Fruit fly (Drosophila melanogaster) Kc167 (cell line): ENCODE data around the gene sens-2.

Source experiments
- Sin3A ChIP-seq: fragments of >200 bp; optimal IDR thresholded peaks from 2 replicates; lab custom pipeline; 2018; ENCODE audit warnings: missing external identifiers
- h ChIP-seq: fragments of >200 bp; optimal IDR thresholded peaks from 3 replicates; lab custom pipeline; 2018; ENCODE audit warnings: missing external identifiers
- ttk ChIP-seq: sonication (Bioruptor generic); optimal IDR thresholded peaks from 2 replicates; lab custom pipeline; 2017; ENCODE audit warnings: missing external identifiers

DNA sequence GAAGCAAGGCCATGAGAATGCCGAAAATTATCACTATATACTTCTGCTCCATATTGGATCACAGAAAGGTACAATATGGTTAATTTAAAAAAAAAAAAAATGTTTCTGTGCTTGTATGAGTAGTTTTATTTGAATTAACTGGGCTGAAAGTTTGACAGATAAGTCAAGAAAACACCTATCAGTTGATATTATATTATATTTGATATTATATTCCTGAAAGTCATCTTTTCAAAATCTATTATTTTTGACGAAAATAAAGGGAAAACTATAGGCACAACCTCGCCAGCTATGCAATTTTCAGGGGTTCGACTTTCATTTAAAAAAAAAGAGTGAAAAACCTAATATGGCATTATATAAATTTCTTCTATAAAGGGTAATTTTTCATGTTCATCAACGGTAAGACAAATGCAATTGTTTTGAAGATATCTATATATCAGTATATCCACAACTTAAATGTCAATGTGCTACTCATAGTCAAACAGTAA lies 22.9 kb upstream of the sens-2 start, which contains the start of the genes nrv2 and CG43610:
- no peak for TF ChIP-seq Sin3A (lab: Kevin White, UChicago)
- no peak for TF ChIP-seq h (lab: Kevin White, UChicago)
- TF ChIP-seq ttk (lab: Kevin White, UChicago): no peak
